Worm (Caenorhabditis elegans): ENCODE measurements around the gene lsm-7.

DNA sequence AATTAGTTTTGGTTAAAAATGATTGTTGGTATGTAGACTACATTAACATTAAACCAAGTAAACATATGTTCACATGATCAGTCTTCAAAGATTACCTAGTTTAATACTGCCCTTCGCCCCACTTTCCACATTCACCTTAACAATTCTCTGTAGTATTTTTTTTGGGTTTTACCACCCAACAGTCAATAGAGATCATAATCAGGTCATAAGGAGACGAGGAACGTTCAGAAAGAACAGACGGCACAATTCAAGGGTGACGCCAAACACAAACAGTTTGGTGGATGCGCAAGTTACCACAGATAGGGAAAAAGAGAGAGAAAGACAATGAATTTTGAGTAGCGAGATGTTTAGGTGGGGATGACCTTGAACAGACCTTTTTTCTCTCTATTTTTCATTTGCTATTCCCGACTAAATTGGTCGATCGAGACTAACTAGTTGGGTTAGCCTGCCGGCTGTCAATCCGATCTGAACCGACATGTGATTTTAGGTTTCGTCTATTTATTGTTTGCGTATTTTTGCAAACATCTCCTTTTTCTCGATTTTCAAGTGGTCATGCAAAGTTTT lies 38.4 kb downstream of the lsm-7 start:
- no peak for TF ChIP-seq W03F9.2 (tag; optimal IDR thresholded peaks at IDR 0.05)
- no peak for TF ChIP-seq him-1 (tag; optimal IDR thresholded peaks at IDR 0.05)

Data from whole organism, L4/young adult.